Worm (Caenorhabditis elegans): ENCODE data around the gene grl-19.

The grl-19 gene

DNA sequence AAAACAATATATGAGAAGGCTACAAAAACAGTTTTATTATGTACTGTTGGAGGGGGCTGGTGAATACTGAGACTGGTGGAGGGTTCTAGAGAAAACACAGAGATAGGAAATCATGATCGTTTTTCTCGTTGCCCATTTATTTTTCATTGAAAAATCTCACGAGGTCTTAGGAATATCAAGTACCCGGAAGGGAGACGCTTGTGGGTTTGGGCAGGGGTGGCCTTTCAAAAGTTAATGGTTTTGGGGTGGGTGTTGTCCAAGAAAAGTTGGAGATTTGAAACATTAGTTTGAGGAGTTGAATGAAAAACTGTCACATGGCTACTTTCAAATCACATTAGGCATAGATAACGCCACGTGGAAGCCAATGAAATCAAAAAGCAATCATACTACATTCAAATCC, 42.4 kb upstream of the grl-19 start (continued):
- no peak for TF ChIP-seq attf-6 (GFP tag; IDR thresholded peaks at IDR 0.05)
- no peak for TF ChIP-seq sea-2 (GFP tag; IDR thresholded peaks at IDR 0.05)
- TF ChIP-seq ceh-79 (tag; optimal IDR thresholded peaks at IDR 0.05): no peak
- TF ChIP-seq lir-1 (GFP tag; conservative IDR thresholded peaks at IDR 0.05): no peak
- no peak for TF ChIP-seq chd-7 (tag; optimal IDR thresholded peaks at IDR 0.05)
- no peak for TF ChIP-seq mcd-1 (GFP tag; IDR thresholded peaks at IDR 0.05)

DNA sequence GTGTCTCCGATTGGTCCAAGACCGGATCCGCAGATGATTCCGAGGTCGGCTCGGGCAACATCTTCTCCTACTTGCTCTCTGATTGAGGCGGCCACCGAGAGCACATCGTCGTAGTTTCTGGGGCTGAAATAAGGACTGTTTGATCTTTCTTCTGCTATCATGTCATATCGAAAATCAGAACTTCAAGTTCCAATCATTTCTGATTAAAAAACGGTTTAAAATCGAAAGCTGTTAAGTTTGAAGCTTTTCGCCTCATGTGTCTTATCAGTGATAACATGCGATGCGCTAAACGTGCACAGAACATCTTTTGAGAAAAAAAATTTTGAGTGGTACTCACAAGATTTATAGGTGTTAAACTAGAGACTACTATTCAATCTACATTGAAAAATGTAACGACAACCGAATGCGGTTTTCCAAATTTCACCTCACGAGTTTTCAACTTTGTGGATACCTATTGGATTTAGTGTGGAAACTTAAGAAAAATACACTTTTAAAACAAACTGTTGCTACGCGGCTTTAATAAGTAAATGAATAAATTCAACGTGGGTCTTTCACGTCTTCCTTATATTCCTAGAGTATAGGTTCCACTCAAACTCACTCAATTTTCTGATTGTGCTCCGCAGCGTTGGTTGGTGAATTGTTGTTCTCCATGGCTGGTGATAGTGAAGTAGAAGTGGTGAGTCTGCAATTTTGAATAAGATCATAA, 41.8 kb upstream of the grl-19 start:
- no peak for TF ChIP-seq ceh-79 (tag; optimal IDR thresholded peaks at IDR 0.05)
- 0 out of 2 replicates have a peak, but pooled peaks have one; percentile 5 for TF ChIP-seq cebp-2 (GFP tag; IDR thresholded peaks at IDR 0.05)
- no peak for TF ChIP-seq nhr-27 (tag; optimal IDR thresholded peaks at IDR 0.05)
- TF ChIP-seq let-526 (GFP tag; IDR thresholded peaks at IDR 0.05): 0 out of 2 replicates have a peak, but pooled peaks have one; percentile 36

DNA sequence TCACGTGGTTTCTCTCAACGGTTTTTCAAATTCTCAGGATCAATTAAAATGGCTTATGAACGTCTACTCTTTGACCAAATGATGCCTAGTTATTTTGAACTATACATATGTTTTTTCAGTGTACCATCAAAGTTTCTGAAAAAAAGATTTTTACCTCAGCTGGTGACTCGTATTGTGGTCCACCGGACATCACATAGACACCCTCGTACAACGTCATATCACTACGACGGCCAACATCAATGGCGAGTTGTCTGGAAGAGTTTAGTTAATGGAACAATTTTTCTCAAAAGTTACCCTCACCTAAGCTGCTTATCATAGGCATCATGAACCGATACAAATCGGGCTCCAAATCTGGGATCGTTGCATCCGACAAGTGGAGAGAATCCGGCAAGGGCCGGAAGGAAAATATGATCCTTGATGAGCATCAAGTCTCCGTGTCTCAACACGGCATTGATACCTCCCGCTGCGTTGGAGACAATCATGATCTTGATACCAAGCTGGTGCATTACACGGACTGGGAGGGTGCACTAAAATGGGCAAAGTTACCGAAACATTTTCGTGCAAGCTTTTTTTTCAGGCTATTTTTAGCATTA, 40.9 kb upstream of the grl-19 start:
- TF ChIP-seq Y53G8AR.9 (GFP tag; conservative IDR thresholded peaks at IDR 0.05): 0 out of 2 replicates have a peak, but pooled peaks have one; percentile 65
- no peak for TF ChIP-seq egrh-3 (GFP tag; IDR thresholded peaks at IDR 0.05)

DNA sequence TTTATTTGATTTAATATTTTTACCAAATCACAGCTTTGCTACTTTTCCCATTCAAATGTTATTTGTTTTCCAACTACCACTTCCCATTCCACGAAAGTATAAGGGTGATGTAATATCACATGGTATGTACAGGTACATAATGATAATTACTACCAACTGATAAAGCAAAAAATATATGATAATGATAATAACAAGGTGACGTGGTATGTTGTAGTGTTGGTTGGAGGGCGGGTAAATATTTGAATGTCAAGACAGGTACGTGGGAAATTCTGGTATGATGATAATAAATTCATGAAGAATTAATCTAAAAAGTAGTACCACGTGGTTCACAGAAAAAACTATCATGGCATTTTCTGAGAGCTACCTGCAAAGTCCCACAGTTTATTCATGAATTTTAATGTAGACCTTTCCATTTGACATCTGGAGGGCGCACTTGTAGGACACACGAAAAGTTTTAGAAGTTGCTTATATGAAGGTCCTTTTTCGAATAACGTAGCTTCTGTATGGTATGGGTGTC, 39.6 kb upstream of the grl-19 start:
- TF ChIP-seq madf-10 (tag; optimal IDR thresholded peaks at IDR 0.05): peak; percentile 45
- peak; percentile 49 for TF ChIP-seq tlf-1 (GFP tag; optimal IDR thresholded peaks at IDR 0.05)
- TF ChIP-seq atf-7 (tag; optimal IDR thresholded peaks at IDR 0.05): peak; percentile 79
- TF ChIP-seq pbrm-1 (GFP tag; IDR thresholded peaks at IDR 0.05): peak; percentile 53; the same call in 1 of the 2 replicates
- 0 out of 2 replicates have a peak, but pooled peaks have one; percentile 16 for TF ChIP-seq ekl-4 (GFP tag; IDR thresholded peaks at IDR 0.05)
- TF ChIP-seq nhr-80 (tag; optimal IDR thresholded peaks at IDR 0.05): peak; percentile 80
- TF ChIP-seq mcd-1 (GFP tag; IDR thresholded peaks at IDR 0.05): peak; percentile 4; the same call in 1 of the 2 replicates
- no peak for TF ChIP-seq ztf-22 (GFP tag; optimal IDR thresholded peaks at IDR 0.05)
- TF ChIP-seq dpl-1 (GFP tag; optimal IDR thresholded peaks at IDR 0.05): no peak
- TF ChIP-seq mel-28 (tag; optimal IDR thresholded peaks at IDR 0.05; ENCODE audit: borderline replicate concordance): no peak
- peak; percentile 68 for TF ChIP-seq repo-1 (tag; optimal IDR thresholded peaks at IDR 0.05)
- peak; percentile 66 for TF ChIP-seq B0336.3 (GFP tag; IDR thresholded peaks at IDR 0.05)
- TF ChIP-seq Y53G8AR.9 (GFP tag; conservative IDR thresholded peaks at IDR 0.05): peak; percentile 60; the same call in 1 of the 2 replicates
- TF ChIP-seq ceh-91 (GFP tag; IDR thresholded peaks at IDR 0.05): no peak
- TF ChIP-seq B0035.1 (tag; optimal IDR thresholded peaks at IDR 0.05): no peak
- peak; percentile 19 for TF ChIP-seq ZK185.1 (tag; optimal IDR thresholded peaks at IDR 0.05; ENCODE audit: poor library complexity, severe bottlenecking)
- TF ChIP-seq unc-62 (GFP tag; optimal IDR thresholded peaks at IDR 0.05): peak; percentile 20
- TF ChIP-seq lin-54 (GFP tag; optimal IDR thresholded peaks at IDR 0.05): peak; percentile 20
- peak; percentile 30 for TF ChIP-seq chd-7 (tag; optimal IDR thresholded peaks at IDR 0.05)
- no peak for TF ChIP-seq somi-1 (GFP tag; optimal IDR thresholded peaks at IDR 0.05)
- peak; percentile 42 for TF ChIP-seq nhr-90 (tag; optimal IDR thresholded peaks at IDR 0.05)
- peak; percentile 18 for TF ChIP-seq pha-4 (tag; optimal IDR thresholded peaks at IDR 0.05)
- TF ChIP-seq lin-40 (tag; optimal IDR thresholded peaks at IDR 0.05): peak; percentile 45
- TF ChIP-seq cebp-1 (GFP tag; IDR thresholded peaks at IDR 0.05): 0 out of 2 replicates have a peak, but pooled peaks have one; percentile 17
- TF ChIP-seq cebp-1 (tag; optimal IDR thresholded peaks at IDR 0.05): peak; percentile 47
- TF ChIP-seq tbp1 (GFP tag; optimal IDR thresholded peaks at IDR 0.05): peak; percentile 34
- 0 out of 2 replicates have a peak, but pooled peaks have one; percentile 16 for TF ChIP-seq hmg-1.2 (GFP tag; IDR thresholded peaks at IDR 0.05)
- TF ChIP-seq let-607 (tag; optimal IDR thresholded peaks at IDR 0.05): peak; percentile 41 to 66
- TF ChIP-seq lin-26 (GFP tag; IDR thresholded peaks at IDR 0.05): no peak

All from whole organism, young adult.